Worm (Caenorhabditis elegans): ENCODE measurements around the gene fipr-9.

The fipr-9 gene

DNA sequence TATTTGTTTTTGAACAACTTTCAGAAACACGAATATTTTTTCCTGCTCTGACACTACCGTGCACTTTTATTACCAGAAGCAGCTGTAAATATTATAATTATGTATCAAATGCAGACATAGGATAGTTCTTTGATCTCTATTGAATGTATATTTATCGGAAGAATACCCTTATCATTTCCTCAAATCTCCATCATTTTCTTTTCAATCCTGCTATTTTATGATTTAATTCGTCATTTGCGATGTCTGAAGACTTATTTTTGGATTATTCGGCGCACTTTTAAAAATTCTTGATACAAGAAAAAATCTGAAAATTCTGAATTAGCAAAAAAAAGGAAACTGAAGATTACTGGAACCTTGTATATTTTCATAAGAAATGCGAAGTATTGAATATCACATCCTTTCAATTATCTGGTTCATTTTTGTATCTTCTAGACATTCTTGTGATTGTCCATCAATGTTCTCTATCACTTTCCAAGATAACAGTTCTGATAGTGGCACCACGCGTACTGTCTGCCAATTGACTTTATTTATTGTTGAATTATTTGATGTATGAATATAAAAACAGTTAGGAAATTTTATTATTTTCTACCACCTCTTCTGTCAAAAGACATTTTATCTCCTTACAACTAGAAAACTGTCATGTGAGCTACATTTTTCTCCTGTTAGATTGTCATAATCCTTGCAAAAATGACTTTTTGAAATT lies 22.7 kb downstream of the fipr-9 start:
- TF ChIP-seq elt-1 (tag; optimal IDR thresholded peaks at IDR 0.05; ENCODE audit: borderline replicate concordance, insufficient read depth) (peak; percentile 54), snpc-4 (tag; optimal IDR thresholded peaks at IDR 0.05) (no peak)

ce11 chrV:10245615-10246014 lies 24.2 kb downstream of the fipr-9 start:
- no peak for TF ChIP-seq ztf-11 (tag; optimal IDR thresholded peaks at IDR 0.05)
- TF ChIP-seq nhr-28 (tag; optimal IDR thresholded peaks at IDR 0.05): no peak
- no peak for TF ChIP-seq M03D4.4 (tag; optimal IDR thresholded peaks at IDR 0.05)
- no peak for TF ChIP-seq lin-32 (GFP tag; optimal IDR thresholded peaks at IDR 0.05)
- no peak for TF ChIP-seq mab-5 (tag; optimal IDR thresholded peaks at IDR 0.05)
- TF ChIP-seq mls-2 (tag; optimal IDR thresholded peaks at IDR 0.05): no peak
- TF ChIP-seq hlh-1 (tag; optimal IDR thresholded peaks at IDR 0.05): no peak
- TF ChIP-seq unc-39 (tag; optimal IDR thresholded peaks at IDR 0.05): no peak
- TF ChIP-seq zip-8 (tag; optimal IDR thresholded peaks at IDR 0.05): no peak
- TF ChIP-seq ham-2 (GFP tag; optimal IDR thresholded peaks at IDR 0.05): no peak
- TF ChIP-seq lin-13 (tag; optimal IDR thresholded peaks at IDR 0.05): no peak
- no peak for TF ChIP-seq flh-1 (GFP tag; optimal IDR thresholded peaks at IDR 0.05)
- no peak for TF ChIP-seq blmp-1 (tag; optimal IDR thresholded peaks at IDR 0.05)
- no peak for TF ChIP-seq snpc-4 (tag; optimal IDR thresholded peaks at IDR 0.05)
- no peak for TF ChIP-seq lsy-2 (tag; optimal IDR thresholded peaks at IDR 0.05)
- TF ChIP-seq nhr-2 (tag; optimal IDR thresholded peaks at IDR 0.05): no peak

DNA sequence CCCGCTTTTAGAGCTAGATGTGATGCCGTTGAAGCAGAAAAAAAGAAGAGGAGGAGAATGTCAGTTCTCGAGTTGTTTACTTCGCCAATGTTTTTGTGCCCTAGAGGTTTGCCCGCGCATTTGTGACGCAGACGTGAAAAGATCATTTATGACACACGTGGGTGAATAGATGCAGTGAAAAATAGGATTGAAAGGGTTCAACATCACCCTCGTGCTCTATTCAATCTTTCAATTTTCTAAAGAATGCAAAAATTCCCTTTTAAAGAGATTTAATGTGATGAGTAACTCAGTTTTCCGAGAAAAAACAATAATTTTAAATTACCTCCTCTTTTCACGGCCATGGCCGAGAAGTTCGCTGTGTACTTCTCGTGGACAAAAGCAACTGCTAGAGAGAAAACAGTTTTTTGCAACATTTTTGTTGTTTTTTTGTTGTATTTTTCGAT lies 25.0 kb downstream of the fipr-9 start:
- TF ChIP-seq nhr-12 (tag; optimal IDR thresholded peaks at IDR 0.05): no peak
- TF ChIP-seq ces-1 (GFP tag; optimal IDR thresholded peaks at IDR 0.05): peak; percentile 2

DNA sequence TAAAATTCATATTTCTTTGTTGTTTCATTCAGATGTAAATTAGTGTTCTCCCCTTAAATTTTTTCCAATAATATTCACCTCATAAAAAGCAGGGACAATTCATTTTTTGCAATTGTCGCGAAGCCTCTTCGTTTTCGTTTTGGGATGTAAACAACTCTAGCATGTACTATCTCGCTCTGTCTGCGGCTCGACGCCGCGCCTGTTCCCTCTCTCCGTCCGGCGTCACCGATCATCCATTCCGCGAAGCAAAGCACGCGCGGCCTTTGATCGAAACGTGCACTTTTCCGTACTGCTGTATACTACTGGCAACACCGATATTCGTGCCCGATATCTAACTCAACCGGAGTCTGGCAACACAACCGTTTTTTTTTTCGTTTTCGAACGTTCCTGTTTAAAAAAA lies 25.5 kb downstream of the fipr-9 start:
- TF ChIP-seq ztf-11 (tag; optimal IDR thresholded peaks at IDR 0.05) (no peak), pha-4 (tag; optimal IDR thresholded peaks at IDR 0.05) (peak; percentile 75)

- TF ChIP-seq nhr-12 (tag; optimal IDR thresholded peaks at IDR 0.05) (no peak), lin-32 (GFP tag; optimal IDR thresholded peaks at IDR 0.05) (no peak), ztf-11 (tag; optimal IDR thresholded peaks at IDR 0.05) (no peak), mep-1 (tag; optimal IDR thresholded peaks at IDR 0.05) (no peak), unc-39 (tag; optimal IDR thresholded peaks at IDR 0.05) (no peak), ham-2 (GFP tag; optimal IDR thresholded peaks at IDR 0.05) (no peak), hlh-1 (tag; optimal IDR thresholded peaks at IDR 0.05) (no peak), zip-8 (tag; optimal IDR thresholded peaks at IDR 0.05) (no peak), elt-1 (tag; optimal IDR thresholded peaks at IDR 0.05; ENCODE audit: borderline replicate concordance, insufficient read depth) (no peak), flh-1 (GFP tag; optimal IDR thresholded peaks at IDR 0.05) (no peak), ces-1 (GFP tag; optimal IDR thresholded peaks at IDR 0.05) (no peak), mls-2 (tag; optimal IDR thresholded peaks at IDR 0.05) (no peak), unc-62 (GFP tag; optimal IDR thresholded peaks at IDR 0.05) (no peak), nhr-28 (tag; optimal IDR thresholded peaks at IDR 0.05) (no peak)
Measured at ce11 chrV:10247673-10248239, 26.3 kb downstream of the fipr-9 start.

- no peak for TF ChIP-seq mab-5 (tag; optimal IDR thresholded peaks at IDR 0.05)
- TF ChIP-seq pha-4 (tag; optimal IDR thresholded peaks at IDR 0.05): no peak
- TF ChIP-seq sptf-1 (tag; optimal IDR thresholded peaks at IDR 0.05): no peak
Measured at ce11 chrV:10248255-10248979, 27.0 kb downstream of the fipr-9 start, which contains the start of gene akt-1. Gene akt-1, plus strand, starts transcription at chrV:10248905.

- TF ChIP-seq nhr-28 (tag; optimal IDR thresholded peaks at IDR 0.05) (no peak), elt-1 (tag; optimal IDR thresholded peaks at IDR 0.05; ENCODE audit: borderline replicate concordance, insufficient read depth) (no peak), lin-32 (GFP tag; optimal IDR thresholded peaks at IDR 0.05) (no peak), ham-2 (GFP tag; optimal IDR thresholded peaks at IDR 0.05) (no peak), M03D4.4 (tag; optimal IDR thresholded peaks at IDR 0.05) (no peak), snpc-4 (tag; optimal IDR thresholded peaks at IDR 0.05) (no peak), ces-1 (GFP tag; optimal IDR thresholded peaks at IDR 0.05) (no peak), mab-5 (tag; optimal IDR thresholded peaks at IDR 0.05) (no peak), unc-120 (tag; optimal IDR thresholded peaks at IDR 0.05; ENCODE audit: poor library complexity, severe bottlenecking) (no peak), lsy-2 (tag; optimal IDR thresholded peaks at IDR 0.05) (no peak), flh-1 (GFP tag; optimal IDR thresholded peaks at IDR 0.05) (no peak), sptf-1 (tag; optimal IDR thresholded peaks at IDR 0.05) (no peak), mep-1 (tag; optimal IDR thresholded peaks at IDR 0.05) (no peak), nhr-237 (tag; optimal IDR thresholded peaks at IDR 0.05) (no peak), unc-62 (GFP tag; optimal IDR thresholded peaks at IDR 0.05) (no peak), hlh-1 (tag; optimal IDR thresholded peaks at IDR 0.05) (no peak), ztf-11 (tag; optimal IDR thresholded peaks at IDR 0.05) (no peak), blmp-1 (tag; optimal IDR thresholded peaks at IDR 0.05) (no peak)
Measured at ce11 chrV:10249515-10249914, 28.1 kb downstream of the fipr-9 start.

All from whole organism, mixed stage, embryonic.